Fruit fly (Drosophila melanogaster): ENCODE results near the gene Atg3.
A peak's percentile ranks its signal among the peaks of the same experiment; 100 is the strongest.

Gene Atg3

DNA sequence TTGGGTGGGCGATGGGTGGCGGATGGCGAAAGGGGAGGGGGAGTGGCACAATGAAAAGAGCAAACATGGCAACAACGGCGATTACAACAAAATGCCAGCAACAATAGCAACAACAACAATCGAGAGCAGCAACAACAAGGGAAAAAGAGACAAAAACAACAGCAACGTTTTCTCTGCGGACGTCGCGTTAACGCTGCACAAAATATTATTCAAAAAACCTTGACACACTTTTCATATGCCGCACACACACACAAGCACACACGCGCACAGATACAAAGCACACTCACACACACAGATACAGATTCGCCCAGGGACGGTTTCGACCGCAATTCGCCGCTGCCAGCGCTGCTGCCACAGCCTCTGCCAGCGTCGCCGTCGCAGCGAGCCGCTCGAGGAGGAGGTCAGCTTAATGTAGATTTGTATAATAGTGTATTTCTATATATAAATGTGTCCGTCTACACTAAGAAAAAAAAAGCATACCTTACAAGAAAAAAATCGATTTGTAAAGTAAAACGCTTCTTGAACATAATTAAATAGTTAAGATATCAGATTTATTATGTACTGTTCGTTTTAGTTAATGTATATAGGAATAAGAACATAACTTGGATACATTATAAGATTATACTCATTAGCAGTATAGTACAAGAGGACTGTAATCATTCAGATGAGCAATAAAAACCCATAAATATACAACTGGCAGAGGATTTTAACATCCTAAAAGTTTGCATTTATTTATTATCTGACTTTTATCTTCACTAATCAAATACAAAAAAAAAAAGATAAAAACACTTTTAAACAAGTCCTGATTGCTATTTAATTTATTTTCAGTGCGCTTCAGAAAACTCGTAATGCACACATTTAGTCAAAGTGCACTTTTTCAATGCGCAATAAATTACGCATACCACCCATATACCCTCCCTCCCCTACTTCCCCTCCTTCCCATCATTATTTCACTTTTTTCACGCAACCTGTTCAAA is 33.5 kb downstream of the Atg3 start (continued):
- TF ChIP-seq CG8388 (GFP tag; optimal IDR thresholded peaks at IDR 0.05) (no peak), cato (GFP tag; optimal IDR thresholded peaks at IDR 0.05; ENCODE audit: borderline replicate concordance) (peak; percentile 27), CG8290 (GFP tag; optimal IDR thresholded peaks at IDR 0.05) (no peak), CG8290 (tag; optimal IDR thresholded peaks at IDR 0.05) (no peak), H15 (GFP tag; IDR thresholded peaks at IDR 0.05) (no peak), Ravus (GFP tag; IDR thresholded peaks at IDR 0.05) (no peak), Atf6 (GFP tag; IDR thresholded peaks at IDR 0.05) (peak; percentile 58; the same call in 1 of the 2 replicates), cad (GFP tag; optimal IDR thresholded peaks at IDR 0.05) (no peak), CG6272 (GFP tag; IDR thresholded peaks at IDR 0.05) (peak; percentile 22; the same call in 1 of the 2 replicates), Side (GFP tag; optimal IDR thresholded peaks at IDR 0.05) (no peak), CG3838 (GFP tag; optimal IDR thresholded peaks at IDR 0.05) (no peak), CG14014 (GFP tag; IDR thresholded peaks at IDR 0.05) (peak; percentile 55; the same call in 1 of the 2 replicates), E2f2 (GFP tag; IDR thresholded peaks at IDR 0.05) (peak; percentile 33; the same call in 1 of the 2 replicates), CG11247 (GFP tag; IDR thresholded peaks at IDR 0.05) (0 out of 2 replicates have a peak, but pooled peaks have one; percentile 35), CG15514 (GFP tag; optimal IDR thresholded peaks at IDR 0.05) (no peak), chif (GFP tag; optimal IDR thresholded peaks at IDR 0.05) (peak in 1 of 2 experiments; percentile 20), CG11456 (GFP tag; IDR thresholded peaks at IDR 0.05) (no peak), Trl (optimal IDR thresholded peaks at IDR 0.05) (peak in 1 of 2 experiments; percentile 31), Trl (GFP tag; optimal IDR thresholded peaks at IDR 0.05) (no peak), en (GFP tag; optimal IDR thresholded peaks at IDR 0.05) (no peak), chinmo (GFP tag; IDR thresholded peaks at IDR 0.05; ENCODE audit: partially characterized antibody) (peak; percentile 100), CG2129 (GFP tag; IDR thresholded peaks at IDR 0.05; ENCODE audit: partially characterized antibody) (no peak), CG11085 (GFP tag; IDR thresholded peaks at IDR 0.05) (no peak), gsb (GFP tag; IDR thresholded peaks at IDR 0.05) (no peak), CG18764 (GFP tag; optimal IDR thresholded peaks at IDR 0.05) (no peak), crol (GFP tag; IDR thresholded peaks at IDR 0.05) (peak; percentile 87), Pdp1 (GFP tag; optimal IDR thresholded peaks at IDR 0.05) (peak; percentile 28 to 53), br (optimal IDR thresholded peaks at IDR 0.05) (no peak), tna (GFP tag; IDR thresholded peaks at IDR 0.05; ENCODE audit: partially characterized antibody) (no peak), hkb (optimal IDR thresholded peaks at IDR 0.05) (no peak), hkb (GFP tag; IDR thresholded peaks at IDR 0.05) (peak; percentile 56), so (GFP tag; IDR thresholded peaks at IDR 0.05) (no peak; the same call in 2 of the 3 replicates), CG10267 (tag; optimal IDR thresholded peaks at IDR 0.05) (no peak), CG13894 (tag; optimal IDR thresholded peaks at IDR 0.05) (no peak), nom (GFP tag; optimal IDR thresholded peaks at IDR 0.05) (peak; percentile 14), CG15269 (tag; optimal IDR thresholded peaks at IDR 0.05) (peak; percentile 86), Xbp1 (GFP tag; optimal IDR thresholded peaks at IDR 0.05) (peak; percentile 50), PHDP (tag; optimal IDR thresholded peaks at IDR 0.05) (peak; percentile 56), CrebB (tag; optimal IDR thresholded peaks at IDR 0.05) (no peak), CG32772 (GFP tag; IDR thresholded peaks at IDR 0.05) (no peak), gfzf (GFP tag; optimal IDR thresholded peaks at IDR 0.05) (no peak), CG13287 (GFP tag; IDR thresholded peaks at IDR 0.05; ENCODE audit: partially characterized antibody) (peak; percentile 40; the same call in 1 of the 2 replicates), CG9437 (GFP tag; optimal IDR thresholded peaks at IDR 0.05) (peak; percentile 81), Mes4 (GFP tag; optimal IDR thresholded peaks at IDR 0.05) (no peak), Hr39 (optimal IDR thresholded peaks at IDR 0.05) (no peak), Lim3 (GFP tag; IDR thresholded peaks at IDR 0.05) (no peak), CG7987 (GFP tag; optimal IDR thresholded peaks at IDR 0.05) (no peak), D19A (tag; optimal IDR thresholded peaks at IDR 0.05) (no peak), CG6765 (GFP tag; optimal IDR thresholded peaks at IDR 0.05) (peak; percentile 54), CG11696 (GFP tag; IDR thresholded peaks at IDR 0.05) (no peak; the same call in 1 of the 2 replicates)

Measured in whole organism, embryonic.